Worm (Caenorhabditis elegans) whole organism, L3 larva: ENCODE results near the gene Y53F4B.39.

ENCODE experiments used
- mml-1 ChIP-seq: fragments of 150-350 bp; sonication (generic microtip); optimal IDR thresholded peaks from 3 replicates; lab custom pipeline; 2014; ENCODE audit warnings: missing biosample characterization, missing genetic modification characterization
- nhr-237 ChIP-seq: fragments of 150-350 bp; optimal IDR thresholded peaks from 2 replicates; lab custom pipeline; 2014; ENCODE audit warnings: missing biosample characterization, missing genetic modification characterization

DNA sequence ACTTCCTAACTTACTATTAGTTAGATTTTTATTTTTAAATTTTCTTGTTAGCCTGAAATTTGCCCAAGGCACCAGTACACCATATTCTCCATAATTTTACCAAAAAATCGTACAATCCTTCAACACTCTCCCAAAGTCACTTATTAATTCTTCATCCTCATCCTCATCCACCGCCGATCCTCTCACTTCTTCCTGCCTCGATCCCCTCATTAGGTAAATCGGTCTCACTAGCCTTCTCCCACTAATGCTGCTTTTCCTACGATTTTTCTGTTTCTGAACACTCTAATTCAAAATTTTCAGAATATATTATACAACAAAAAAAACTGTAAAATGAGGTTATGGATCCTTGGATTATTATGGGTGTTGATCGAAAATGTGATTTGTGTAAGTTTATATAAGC is 25.9 kb downstream of the Y53F4B.39 start, which contains the start of gene Y53F4B.25:
- TF ChIP-seq mml-1 (tag; lab: Kevin White, UChicago) = no peak
- TF ChIP-seq nhr-237 (tag; lab: Kevin White, UChicago) = no peak
